Fruit fly (Drosophila melanogaster) whole organism, embryonic: ENCODE results near the gene fwe.
A peak's percentile ranks its signal among the peaks of the same experiment; 100 is the strongest.

Experiments used
- Aef1 ChIP-seq: fragments of 200-800 bp; sonication (Bioruptor generic); IDR thresholded peaks from 3 replicates; pipeline ENCODE4 v1.3.6; 2022; ENCODE audit warnings: missing biosample characterization, missing genetic modification characterization
- BEAF-32 ChIP-seq: fragments of 200-800 bp; sonication (Bioruptor generic); optimal IDR thresholded peaks from 3 replicates; lab custom pipeline; 2017; ENCODE audit warnings: missing biosample characterization, missing genetic modification characterization, mild to moderate bottlenecking, moderate library complexity, missing genetic modification reagents
- CG10147 ChIP-seq: fragments of 200-800 bp; sonication (Bioruptor generic); optimal IDR thresholded peaks from 2 replicates; lab custom pipeline; 2019; ENCODE audit warnings: missing biosample characterization, mild to moderate bottlenecking, missing genetic modification characterization, moderate library complexity
- CG10209 ChIP-seq: fragments of 200-800 bp; sonication (Bioruptor generic); optimal IDR thresholded peaks from 3 replicates; lab custom pipeline; 2017; ENCODE audit warnings: missing biosample characterization, mild to moderate bottlenecking, missing genetic modification characterization, missing genetic modification reagents
- CG11456 ChIP-seq: fragments of 200-800 bp; sonication (Bioruptor generic); IDR thresholded peaks from 3 replicates; pipeline ENCODE4 v1.3.6; 2022; ENCODE audit warnings: missing biosample characterization, missing genetic modification characterization
- CG11560 ChIP-seq: fragments of 200-800 bp; sonication (Bioruptor generic); IDR thresholded peaks from 3 replicates; pipeline ENCODE4 v1.3.6; 2022; ENCODE audit warnings: missing biosample characterization, missing genetic modification characterization
- CG15696 ChIP-seq: fragments of 200-800 bp; sonication (Bioruptor generic); optimal IDR thresholded peaks from 2 replicates; lab custom pipeline; 2019; ENCODE audit warnings: missing biosample characterization, mild to moderate bottlenecking, missing genetic modification characterization, moderate library complexity
- CG17328 ChIP-seq: fragments of 200-800 bp; sonication (Bioruptor generic); IDR thresholded peaks from 2 replicates; pipeline ENCODE4 v1.3.6; 2022; ENCODE audit warnings: missing biosample characterization, missing genetic modification characterization
- CG17361 ChIP-seq: fragments of 200-800 bp; sonication (Bioruptor generic); IDR thresholded peaks from 3 replicates; pipeline ENCODE4 v1.3.6; 2022; ENCODE audit warnings: missing biosample characterization, missing genetic modification characterization
- CG18011 ChIP-seq: fragments of 200-800 bp; sonication (Bioruptor generic); optimal IDR thresholded peaks from 2 replicates; lab custom pipeline; 2017; ENCODE audit warnings: missing biosample characterization, missing genetic modification characterization, mild to moderate bottlenecking, moderate library complexity, missing genotype
- CG2129 ChIP-seq: fragments of 200-800 bp; sonication (Bioruptor generic); IDR thresholded peaks from 2 replicates; pipeline ENCODE4 v1.3.6; 2022; ENCODE audit warnings: missing biosample characterization, missing genetic modification characterization; ENCODE audit not compliant: partially characterized antibody
- CG31441 ChIP-seq: fragments of 200-800 bp; sonication (Bioruptor generic); IDR thresholded peaks from 2 replicates; pipeline ENCODE4 v1.3.6; 2022; ENCODE audit warnings: missing biosample characterization, missing genetic modification characterization
- CG3281 ChIP-seq: fragments of 200-800 bp; sonication (Bioruptor generic); optimal IDR thresholded peaks from 3 replicates; lab custom pipeline; 2017; ENCODE audit warnings: missing biosample characterization, mild to moderate bottlenecking, missing genetic modification characterization
- CG4328 ChIP-seq: fragments of 200-800 bp; sonication (Bioruptor generic); optimal IDR thresholded peaks from 3 replicates; lab custom pipeline; 2017; ENCODE audit warnings: missing biosample characterization, missing genetic modification reagents, missing genetic modification characterization
- CG4360 ChIP-seq: fragments of 200-800 bp; sonication (Bioruptor generic); IDR thresholded peaks from 2 replicates; pipeline ENCODE4 v1.3.6; 2022; ENCODE audit warnings: missing biosample characterization, missing genetic modification characterization
- CG4617 ChIP-seq: fragments of 200-800 bp; sonication (Bioruptor generic); optimal IDR thresholded peaks from 3 replicates; lab custom pipeline; 2016; ENCODE audit warnings: missing biosample characterization, missing genetic modification characterization, borderline replicate concordance
- CG4707 ChIP-seq: fragments of 200-800 bp; sonication (Bioruptor generic); optimal IDR thresholded peaks from 2 replicates; lab custom pipeline; 2018; ENCODE audit warnings: missing biosample characterization, mild to moderate bottlenecking, missing genetic modification characterization, moderate library complexity
- CG6254 ChIP-seq: fragments of 200-800 bp; sonication (Bioruptor generic); optimal IDR thresholded peaks from 3 replicates; lab custom pipeline; 2017; ENCODE audit warnings: mild to moderate bottlenecking, missing biosample characterization, missing genetic modification reagents, missing genetic modification characterization
- CG7357 ChIP-seq: fragments of 200-800 bp; sonication (Bioruptor generic); IDR thresholded peaks from 3 replicates; pipeline ENCODE4 v1.3.6; 2022; ENCODE audit warnings: missing biosample characterization, missing genetic modification characterization
- CG9817 ChIP-seq: fragments of 200-800 bp; sonication (Bioruptor generic); optimal IDR thresholded peaks from 2 replicates; lab custom pipeline; 2018; ENCODE audit warnings: missing biosample characterization, mild to moderate bottlenecking, missing genetic modification characterization, moderate library complexity
- CrebB ChIP-seq: fragments of 200-800 bp; sonication (Bioruptor generic); optimal IDR thresholded peaks from 3 replicates; lab custom pipeline; 2018; ENCODE audit warnings: missing biosample characterization, mild to moderate bottlenecking, missing genetic modification characterization
- D19B ChIP-seq: fragments of 200-800 bp; sonication (Bioruptor generic); optimal IDR thresholded peaks from 2 replicates; lab custom pipeline; 2017; ENCODE audit warnings: missing biosample characterization, mild to moderate bottlenecking, missing genetic modification characterization
- Doc3 ChIP-seq: fragments of 200-800 bp; sonication (Bioruptor generic); IDR thresholded peaks from 3 replicates; pipeline ENCODE4 v1.3.6; 2022; ENCODE audit warnings: missing biosample characterization, missing genetic modification characterization; ENCODE audit not compliant: partially characterized antibody
- E2f2 ChIP-seq: fragments of 200-800 bp; sonication (Bioruptor generic); IDR thresholded peaks from 2 replicates; pipeline ENCODE4 v1.3.6; 2022; ENCODE audit warnings: missing biosample characterization, missing genetic modification characterization
- GATAe ChIP-seq: fragments of 200-800 bp; sonication (Bioruptor generic); conservative IDR thresholded peaks from 2 replicates; pipeline ENCODE4 v1.3.6; 2022; ENCODE audit warnings: missing biosample characterization, missing genetic modification characterization
- HLH4C ChIP-seq: fragments of 200-800 bp; sonication (Bioruptor generic); IDR thresholded peaks from 3 replicates; pipeline ENCODE4 v1.3.6; 2022; ENCODE audit warnings: missing biosample characterization, missing genetic modification characterization; ENCODE audit not compliant: partially characterized antibody
- Nf-YC ChIP-seq: fragments of 200-800 bp; optimal IDR thresholded peaks from 3 replicates; lab custom pipeline; 2019; ENCODE audit warnings: missing biosample characterization, mild to moderate bottlenecking, missing genetic modification characterization, moderate library complexity
- PHDP ChIP-seq: fragments of 200-800 bp; sonication (Bioruptor generic); optimal IDR thresholded peaks from 3 replicates; lab custom pipeline; 2018; ENCODE audit warnings: missing biosample characterization, mild to moderate bottlenecking, missing genetic modification characterization, moderate library complexity
- Sox102F ChIP-seq: fragments of 200-800 bp; sonication (Bioruptor generic); optimal IDR thresholded peaks from 2 replicates; lab custom pipeline; 2018; ENCODE audit warnings: missing biosample characterization, mild to moderate bottlenecking, missing genetic modification characterization, moderate library complexity
- Spps ChIP-seq: fragments of 200-800 bp; sonication (Bioruptor generic); optimal IDR thresholded peaks from 2 replicates; lab custom pipeline; 2018; ENCODE audit warnings: missing biosample characterization, mild to moderate bottlenecking, missing genetic modification characterization
- Sry-δ ChIP-seq: fragments of 200-800 bp; sonication (Bioruptor generic); optimal IDR thresholded peaks from 2 replicates; lab custom pipeline; 2016; ENCODE audit warnings: missing biosample characterization, missing genetic modification characterization
- ac ChIP-seq: fragments of 200-800 bp; sonication (Bioruptor generic); optimal IDR thresholded peaks from 3 replicates; lab custom pipeline; 2017; ENCODE audit warnings: missing biosample characterization, mild to moderate bottlenecking, missing genetic modification characterization
- ara ChIP-seq: fragments of 200-800 bp; sonication (Bioruptor generic); IDR thresholded peaks from 2 replicates; pipeline ENCODE4 v1.3.6; 2022; ENCODE audit warnings: missing biosample characterization, missing genetic modification characterization
- cato ChIP-seq: fragments of 200-800 bp; sonication (Bioruptor generic); optimal IDR thresholded peaks from 2 replicates; lab custom pipeline; 2016; ENCODE audit warnings: missing biosample characterization, missing genetic modification characterization, borderline replicate concordance
- cg ChIP-seq: fragments of 200-800 bp; sonication (Bioruptor generic); optimal IDR thresholded peaks from 3 replicates; lab custom pipeline; 2019; ENCODE audit warnings: missing biosample characterization, mild to moderate bottlenecking, missing genetic modification characterization, moderate library complexity
- dan ChIP-seq: fragments of 200-800 bp; sonication (Bioruptor generic); IDR thresholded peaks from 2 replicates; pipeline ENCODE4 v1.3.6; 2022; ENCODE audit warnings: missing biosample characterization, missing genetic modification characterization
- danr ChIP-seq: fragments of 200-800 bp; sonication (Bioruptor generic); IDR thresholded peaks from 2 replicates; pipeline ENCODE4 v1.3.6; 2022; ENCODE audit warnings: missing biosample characterization, missing genetic modification characterization
- grn ChIP-seq: fragments of 200-800 bp; sonication (Bioruptor generic); optimal IDR thresholded peaks from 3 replicates; lab custom pipeline; 2017; ENCODE audit warnings: missing biosample characterization, missing genetic modification characterization
- her ChIP-seq: fragments of 200-800 bp; sonication (Bioruptor generic); optimal IDR thresholded peaks from 2 replicates; lab custom pipeline; 2016; ENCODE audit warnings: missing biosample characterization, missing genetic modification characterization
- maf-S ChIP-seq: fragments of 200-800 bp; sonication (Bioruptor generic); optimal IDR thresholded peaks from 2 replicates; lab custom pipeline; 2016; ENCODE audit warnings: missing biosample characterization, missing genetic modification characterization
- peb ChIP-seq: fragments of 200-800 bp; sonication (Bioruptor generic); IDR thresholded peaks from 2 replicates; pipeline ENCODE4 v1.3.6; 2022; ENCODE audit warnings: missing biosample characterization, missing genetic modification characterization
- rib ChIP-seq: fragments of 200-800 bp; sonication (Bioruptor generic); IDR thresholded peaks from 2 replicates; pipeline ENCODE4 v1.3.6; 2022; ENCODE audit warnings: missing biosample characterization, missing genetic modification characterization
- sc ChIP-seq, 3 experiments: fragments of >200 bp in 2 of 3; fragments of 200-800 bp in 1 of 3; sonication (Bioruptor generic) in 1 of 3; optimal IDR thresholded peaks; 2 replicates in 2 of 3; 3 replicates in 1 of 3; lab custom pipeline; 2017; ENCODE audit warnings: mild to moderate bottlenecking in 1 of 3, missing biosample characterization in 1 of 3, missing genetic modification characterization in 1 of 3, missing genetic modification reagents in 1 of 3
- schlank ChIP-seq: fragments of 200-800 bp; sonication (Bioruptor generic); optimal IDR thresholded peaks from 2 replicates; lab custom pipeline; 2018; ENCODE audit warnings: missing biosample characterization, mild to moderate bottlenecking, missing genetic modification characterization
- sim ChIP-seq: fragments of 200-800 bp; sonication (Bioruptor generic); IDR thresholded peaks from 2 replicates; pipeline ENCODE4 v1.3.6; 2022; ENCODE audit warnings: missing biosample characterization, missing genetic modification characterization
- slbo ChIP-seq: fragments of 200-800 bp; sonication (Bioruptor generic); IDR thresholded peaks from 2 replicates; pipeline ENCODE4 v1.3.6; 2022; ENCODE audit warnings: missing biosample characterization, missing genetic modification characterization
- tll ChIP-seq, 2 experiments: fragments of 200-800 bp in 1 of 2; fragments of >200 bp in 1 of 2; sonication (Bioruptor generic) in 1 of 2; optimal IDR thresholded peaks; 2 replicates each; lab custom pipeline; 2017 to 2019; ENCODE audit warnings: missing biosample characterization in 2 of 2, missing genetic modification characterization in 2 of 2, mild to moderate bottlenecking in 1 of 2, moderate library complexity in 1 of 2
- vvl ChIP-seq: fragments of 200-800 bp; sonication (Bioruptor generic); IDR thresholded peaks from 2 replicates; pipeline ENCODE4 v1.3.6; 2022; ENCODE audit warnings: missing biosample characterization, missing genetic modification characterization

The fwe gene

DNA sequence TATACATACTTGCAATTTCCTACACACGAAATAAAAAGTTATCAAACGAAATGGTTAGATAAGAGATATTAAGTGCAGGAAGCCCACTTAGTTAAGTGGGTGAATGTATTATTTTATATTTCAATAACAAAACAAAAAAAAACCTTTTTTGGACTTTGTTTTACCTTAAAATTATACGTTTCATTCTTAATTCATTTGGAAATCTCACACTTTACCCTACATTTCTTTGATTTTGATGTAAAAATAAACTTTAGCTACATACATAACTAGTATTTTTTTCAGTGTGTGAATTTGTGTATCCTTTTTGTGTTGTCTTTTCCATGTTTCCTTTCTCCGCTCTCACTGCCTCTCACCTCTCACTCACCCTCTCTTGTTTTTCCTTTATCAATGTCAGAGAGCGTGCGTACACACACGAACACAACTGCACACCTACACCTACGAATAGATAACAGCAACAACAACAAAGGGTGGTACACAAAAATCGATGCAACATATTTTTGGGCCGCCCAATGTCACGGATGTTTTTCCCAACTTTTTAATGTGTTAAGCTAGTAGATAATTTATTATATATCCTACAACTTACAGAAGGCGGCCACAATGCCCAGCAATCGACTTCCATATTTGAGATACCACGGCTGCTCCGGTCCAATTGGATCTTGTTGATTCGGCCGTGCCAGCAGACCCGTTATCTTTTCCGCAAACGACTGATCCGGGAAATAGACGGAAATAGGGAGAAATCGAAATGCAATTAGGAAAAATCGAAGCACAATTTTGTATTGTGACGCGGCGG is 662 bp downstream of the fwe start (continued):
- TF ChIP-seq CG15696 (tag; lab: Kevin White, UChicago), result peak; percentile 64
- TF ChIP-seq CG11560 (tag; lab: Robert Waterston, UW), result no peak
- peak; percentile 98 for TF ChIP-seq CG4360 (GFP tag; lab: Robert Waterston, UW)
- peak; percentile 46 for TF ChIP-seq CG9817
- peak; percentile 46 for TF ChIP-seq CG6254 (GFP tag; lab: Kevin White, UChicago)
- TF ChIP-seq PHDP (tag; lab: Kevin White, UChicago), result peak; percentile 81
- TF ChIP-seq CG4707 (GFP tag; lab: Kevin White, UChicago), result no peak
- TF ChIP-seq Spps (tag; lab: Kevin White, UChicago), result peak; percentile 51
- TF ChIP-seq CG18011 (GFP tag; lab: Kevin White, UChicago), result no peak
- peak; percentile 71 for TF ChIP-seq slbo (GFP tag; lab: Robert Waterston, UW)
- peak; percentile 46 for TF ChIP-seq Aef1 (GFP tag; lab: Robert Waterston, UW)
- TF ChIP-seq cg (GFP tag; lab: Kevin White, UChicago), result peak; percentile 96
- no peak for TF ChIP-seq CG2129 (GFP tag; lab: Robert Waterston, UW)
- TF ChIP-seq cato (GFP tag; lab: Kevin White, UChicago), result peak; percentile 45
- no peak for TF ChIP-seq HLH4C (GFP tag; lab: Robert Waterston, UW)
- TF ChIP-seq E2f2 (GFP tag; lab: Robert Waterston, UW), result peak; percentile 49; the same call in 1 of the 2 replicates
- 0 out of 2 replicates have a peak, but pooled peaks have one; percentile 46 for TF ChIP-seq rib (GFP tag; lab: Robert Waterston, UW)
- peak; percentile 69 for TF ChIP-seq vvl (GFP tag; lab: Robert Waterston, UW)
- peak; percentile 44 for TF ChIP-seq maf-S
- TF ChIP-seq CG7357, result no peak; the same call in 2 of the 3 replicates
- peak; percentile 58 for TF ChIP-seq CrebB
- no peak for TF ChIP-seq BEAF-32
- no peak for TF ChIP-seq grn
- peak; percentile 71 for TF ChIP-seq CG17361 (GFP tag; lab: Robert Waterston, UW)
- peak; percentile 68 for TF ChIP-seq CG10147 (GFP tag; lab: Kevin White, UChicago)
- no peak for TF ChIP-seq CG4617 (GFP tag; lab: Kevin White, UChicago)
- TF ChIP-seq CG3281 (GFP tag; lab: Kevin White, UChicago), result peak; percentile 77
- no peak for TF ChIP-seq peb
- no peak for TF ChIP-seq tll (GFP tag; optimal IDR thresholded peaks at IDR 0.05; lab: Kevin White, UChicago)
- TF ChIP-seq CG4328, result peak; percentile 65
- TF ChIP-seq Sry-δ (GFP tag; lab: Kevin White, UChicago), result no peak
- peak; percentile 73 for TF ChIP-seq CG10209 (GFP tag; lab: Kevin White, UChicago)
- peak; percentile 62 for TF ChIP-seq D19B (GFP tag; lab: Kevin White, UChicago)
- TF ChIP-seq dan (GFP tag; lab: Robert Waterston, UW), result no peak
- TF ChIP-seq CG17328, result peak; percentile 54
- peak; percentile 44 for TF ChIP-seq Nf-YC (tag; lab: Kevin White, UChicago)
- TF ChIP-seq sc (optimal IDR thresholded peaks at IDR 0.05; lab: Kevin White, UChicago), result no peak
- peak; percentile 4 for TF ChIP-seq sc (GFP tag; optimal IDR thresholded peaks at IDR 0.05; lab: Kevin White, UChicago)
- no peak for TF ChIP-seq CG11456 (GFP tag; lab: Robert Waterston, UW)
- no peak for TF ChIP-seq her (GFP tag; lab: Kevin White, UChicago)
- 0 out of 2 replicates have a peak, but pooled peaks have one; percentile 16 for TF ChIP-seq danr (GFP tag; lab: Robert Waterston, UW)
- TF ChIP-seq sim, result peak; percentile 12; the same call in 1 of the 2 replicates
- TF ChIP-seq Sox102F (GFP tag; lab: Kevin White, UChicago), result peak; percentile 79
- TF ChIP-seq ac (GFP tag; lab: Kevin White, UChicago), result no peak
- TF ChIP-seq GATAe (GFP tag; lab: Robert Waterston, UW), result no peak
- TF ChIP-seq ara (GFP tag; lab: Robert Waterston, UW), result no peak
- TF ChIP-seq Doc3 (GFP tag; lab: Robert Waterston, UW), result no peak
- TF ChIP-seq schlank (tag; lab: Kevin White, UChicago), result no peak
- peak; percentile 83 for TF ChIP-seq CG31441 (GFP tag; lab: Robert Waterston, UW)
